Fruit fly (Drosophila melanogaster): ENCODE data around the gene up.

Gene up

dm6 chrX:13641115-13641890 lies 38.9 kb upstream of the up start:
- TF ChIP-seq CG1832 (GFP tag; optimal IDR thresholded peaks at IDR 0.05) (no peak), gro (GFP tag; optimal IDR thresholded peaks at IDR 0.05) (peak; percentile 94), ham (GFP tag; IDR thresholded peaks at IDR 0.05) (peak; percentile 90), CG1647 (GFP tag; optimal IDR thresholded peaks at IDR 0.05) (peak; percentile 94), ATbp (GFP tag; optimal IDR thresholded peaks at IDR 0.05) (peak; percentile 88), CG4730 (GFP tag; IDR thresholded peaks at IDR 0.05) (peak; percentile 90), Six4 (GFP tag; optimal IDR thresholded peaks at IDR 0.05) (peak; percentile 88), CkIIα-i1 (GFP tag; IDR thresholded peaks at IDR 0.05) (0 out of 2 replicates have a peak, but pooled peaks have one; percentile 49), ato (GFP tag; IDR thresholded peaks at IDR 0.05; ENCODE audit: partially characterized antibody) (no peak), Hey (tag; optimal IDR thresholded peaks at IDR 0.05) (peak; percentile 92), unpg (GFP tag; optimal IDR thresholded peaks at IDR 0.05) (peak; percentile 91), luna (GFP tag; optimal IDR thresholded peaks at IDR 0.05) (peak; percentile 93), gce (GFP tag; IDR thresholded peaks at IDR 0.05) (peak; percentile 81), CG8281 (tag; optimal IDR thresholded peaks at IDR 0.05) (peak; percentile 81), BEAF-32 (GFP tag; optimal IDR thresholded peaks at IDR 0.05) (peak; percentile 13), CG2678 (tag; optimal IDR thresholded peaks at IDR 0.05) (peak; percentile 96), CG31388 (GFP tag; optimal IDR thresholded peaks at IDR 0.05) (peak; percentile 77), CG33213 (GFP tag; optimal IDR thresholded peaks at IDR 0.05) (peak; percentile 94), sqz (GFP tag; optimal IDR thresholded peaks at IDR 0.05) (peak; percentile 89), CG8359 (GFP tag; optimal IDR thresholded peaks at IDR 0.05; ENCODE audit: borderline replicate concordance) (peak; percentile 70), Myb (GFP tag; optimal IDR thresholded peaks at IDR 0.05) (peak; percentile 88), Rx (GFP tag; IDR thresholded peaks at IDR 0.05) (peak; percentile 88), ab (GFP tag; optimal IDR thresholded peaks at IDR 0.05) (peak; percentile 93), CG15479 (GFP tag; optimal IDR thresholded peaks at IDR 0.05) (no peak), kni (GFP tag; optimal IDR thresholded peaks at IDR 0.05) (peak; percentile 67), TFAM (GFP tag; optimal IDR thresholded peaks at IDR 0.05) (peak; percentile 64), CG10543 (GFP tag; optimal IDR thresholded peaks at IDR 0.05) (peak; percentile 64), psq (GFP tag; optimal IDR thresholded peaks at IDR 0.05) (peak; percentile 72), Hmx (GFP tag; optimal IDR thresholded peaks at IDR 0.05) (peak; percentile 87), vnd (GFP tag; IDR thresholded peaks at IDR 0.05; ENCODE audit: partially characterized antibody) (no peak), CG7786 (GFP tag; optimal IDR thresholded peaks at IDR 0.05) (peak; percentile 94), CG43689 (GFP tag; IDR thresholded peaks at IDR 0.05) (peak; percentile 78), amos (GFP tag; IDR thresholded peaks at IDR 0.05; ENCODE audit: partially characterized antibody) (no peak), Gug (GFP tag; IDR thresholded peaks at IDR 0.05) (peak; percentile 91), az2 (GFP tag; optimal IDR thresholded peaks at IDR 0.05) (peak; percentile 94), CG9797 (GFP tag; optimal IDR thresholded peaks at IDR 0.05) (peak; percentile 26), Ets97D (GFP tag; optimal IDR thresholded peaks at IDR 0.05) (peak; percentile 87), CG15073 (GFP tag; optimal IDR thresholded peaks at IDR 0.05) (peak; percentile 68), Sox102F (GFP tag; optimal IDR thresholded peaks at IDR 0.05) (peak; percentile 95), Hmr (GFP tag; optimal IDR thresholded peaks at IDR 0.05) (peak; percentile 95), ken (GFP tag; IDR thresholded peaks at IDR 0.05) (peak; percentile 91), Aef1 (GFP tag; IDR thresholded peaks at IDR 0.05) (peak; percentile 91), Tbp (GFP tag; optimal IDR thresholded peaks at IDR 0.05) (no peak), gfzf (GFP tag; optimal IDR thresholded peaks at IDR 0.05) (no peak), dan (GFP tag; IDR thresholded peaks at IDR 0.05) (peak; percentile 69), CG10654 (GFP tag; optimal IDR thresholded peaks at IDR 0.05) (peak; percentile 88), Kr (GFP tag; optimal IDR thresholded peaks at IDR 0.05) (no peak), kay (GFP tag; optimal IDR thresholded peaks at IDR 0.05) (peak; percentile 89), salm (tag; optimal IDR thresholded peaks at IDR 0.05) (peak; percentile 82)
